Fruit fly (Drosophila melanogaster) whole organism, embryonic: ENCODE measurements around the gene CG31178.

Source experiments
- Atf3 ChIP-seq: fragments of 200-800 bp; sonication (Bioruptor generic); optimal IDR thresholded peaks from 3 replicates; lab custom pipeline; 2016; ENCODE audit warnings: missing biosample characterization, missing genetic modification characterization
- CG10543 ChIP-seq: fragments of 200-800 bp; sonication (Bioruptor generic); optimal IDR thresholded peaks from 3 replicates; lab custom pipeline; 2017; ENCODE audit warnings: missing biosample characterization, mild to moderate bottlenecking, missing genetic modification characterization, moderate library complexity
- CG10979 ChIP-seq: fragments of 200-800 bp; sonication (Bioruptor generic); optimal IDR thresholded peaks from 2 replicates; lab custom pipeline; 2018; ENCODE audit warnings: missing biosample characterization, mild to moderate bottlenecking, missing genetic modification characterization, moderate library complexity
- CG11504 ChIP-seq: fragments of 200-800 bp; sonication (Bioruptor generic); optimal IDR thresholded peaks from 3 replicates; lab custom pipeline; 2019; ENCODE audit warnings: missing biosample characterization, mild to moderate bottlenecking, missing genetic modification characterization, moderate library complexity
- CG12744 ChIP-seq: fragments of 200-800 bp; sonication (Bioruptor generic); optimal IDR thresholded peaks from 2 replicates; lab custom pipeline; 2016; ENCODE audit warnings: missing biosample characterization, missing genetic modification characterization
- CG13424 ChIP-seq: fragments of 200-800 bp; sonication (Bioruptor generic); optimal IDR thresholded peaks from 2 replicates; lab custom pipeline; 2019; ENCODE audit warnings: missing biosample characterization, mild to moderate bottlenecking, missing genetic modification characterization, moderate library complexity
- CG14441 ChIP-seq: fragments of 200-800 bp; sonication (Bioruptor generic); IDR thresholded peaks from 2 replicates; pipeline ENCODE4 v1.3.6; 2022; ENCODE audit warnings: missing biosample characterization, missing genetic modification characterization
- CG15601 ChIP-seq: fragments of 200-800 bp; sonication (Bioruptor generic); optimal IDR thresholded peaks from 3 replicates; lab custom pipeline; 2019; ENCODE audit warnings: missing biosample characterization, mild to moderate bottlenecking, missing genetic modification characterization, moderate library complexity
- CG17328 ChIP-seq: fragments of 200-800 bp; sonication (Bioruptor generic); IDR thresholded peaks from 2 replicates; pipeline ENCODE4 v1.3.6; 2022; ENCODE audit warnings: missing biosample characterization, missing genetic modification characterization
- CG17802 ChIP-seq: fragments of 200-800 bp; sonication (Bioruptor generic); optimal IDR thresholded peaks from 2 replicates; lab custom pipeline; 2018; ENCODE audit warnings: missing biosample characterization, mild to moderate bottlenecking, missing genetic modification characterization, moderate library complexity
- CG17829 ChIP-seq: fragments of 200-800 bp; optimal IDR thresholded peaks from 2 replicates; lab custom pipeline; 2019; ENCODE audit warnings: missing biosample characterization, mild to moderate bottlenecking, missing genetic modification characterization, moderate library complexity
- CG33213 ChIP-seq: fragments of 200-800 bp; sonication (Bioruptor generic); optimal IDR thresholded peaks from 3 replicates; lab custom pipeline; 2016; ENCODE audit warnings: missing biosample characterization, missing genetic modification characterization
- CG3407 ChIP-seq: fragments of 200-800 bp; sonication (Bioruptor generic); optimal IDR thresholded peaks from 2 replicates; lab custom pipeline; 2018; ENCODE audit warnings: missing biosample characterization, mild to moderate bottlenecking, missing genetic modification characterization
- CG3847 ChIP-seq: fragments of 200-800 bp; sonication (Bioruptor generic); IDR thresholded peaks from 2 replicates; pipeline ENCODE4 v1.3.6; 2022; ENCODE audit warnings: missing biosample characterization, missing genetic modification characterization
- CG6765 ChIP-seq: fragments of 200-800 bp; sonication (Bioruptor generic); optimal IDR thresholded peaks from 3 replicates; lab custom pipeline; 2017; ENCODE audit warnings: missing biosample characterization, mild to moderate bottlenecking, missing genetic modification characterization
- CG7357 ChIP-seq: fragments of 200-800 bp; sonication (Bioruptor generic); IDR thresholded peaks from 3 replicates; pipeline ENCODE4 v1.3.6; 2022; ENCODE audit warnings: missing biosample characterization, missing genetic modification characterization
- CG7556 ChIP-seq: fragments of 200-800 bp; sonication (Bioruptor generic); optimal IDR thresholded peaks from 2 replicates; lab custom pipeline; 2017; ENCODE audit warnings: missing biosample characterization, mild to moderate bottlenecking, missing genetic modification characterization
- CG8281 ChIP-seq: fragments of 200-800 bp; sonication (Bioruptor generic); optimal IDR thresholded peaks from 2 replicates; lab custom pipeline; 2018; ENCODE audit warnings: missing biosample characterization, mild to moderate bottlenecking, missing genetic modification characterization, moderate library complexity
- CG9437 ChIP-seq: fragments of 200-800 bp; sonication (Bioruptor generic); optimal IDR thresholded peaks from 2 replicates; lab custom pipeline; 2018; ENCODE audit warnings: missing biosample characterization, mild to moderate bottlenecking, missing genetic modification characterization
- Camta ChIP-seq: fragments of 200-800 bp; sonication (Bioruptor generic); optimal IDR thresholded peaks from 2 replicates; lab custom pipeline; 2016; ENCODE audit warnings: missing biosample characterization, missing genetic modification characterization
- HLH3B ChIP-seq: fragments of 200-800 bp; sonication (Bioruptor generic); IDR thresholded peaks from 2 replicates; pipeline ENCODE4 v1.3.6; 2022; ENCODE audit warnings: missing biosample characterization, missing genetic modification characterization
- Hey ChIP-seq: fragments of 200-800 bp; sonication (Bioruptor generic); optimal IDR thresholded peaks from 3 replicates; lab custom pipeline; 2018; ENCODE audit warnings: missing biosample characterization, mild to moderate bottlenecking, missing genetic modification characterization
- Hr3 ChIP-seq: fragments of 200-800 bp; sonication (Bioruptor generic); optimal IDR thresholded peaks from 3 replicates; lab custom pipeline; 2016; ENCODE audit warnings: missing biosample characterization, missing genetic modification characterization
- Kr ChIP-seq: fragments of 200-800 bp; sonication (Bioruptor generic); optimal IDR thresholded peaks from 2 replicates; lab custom pipeline; 2017; ENCODE audit warnings: missing biosample characterization, mild to moderate bottlenecking, missing genetic modification characterization
- Lim3 ChIP-seq: fragments of 200-800 bp; sonication (Bioruptor generic); IDR thresholded peaks from 2 replicates; pipeline ENCODE4 v1.3.6; 2022; ENCODE audit warnings: missing biosample characterization, missing genetic modification characterization
- MBD-R2 ChIP-seq: fragments of 200-800 bp; sonication (Bioruptor generic); IDR thresholded peaks from 2 replicates; pipeline ENCODE4 v1.3.6; 2022; ENCODE audit warnings: missing biosample characterization, missing genetic modification characterization
- Mad ChIP-seq: fragments of 200-800 bp; sonication (Bioruptor generic); optimal IDR thresholded peaks from 2 replicates; lab custom pipeline; 2016; ENCODE audit warnings: missing biosample characterization, missing genetic modification characterization
- Ravus ChIP-seq: fragments of 200-800 bp; sonication (Bioruptor generic); IDR thresholded peaks from 2 replicates; pipeline ENCODE4 v1.3.6; 2022; ENCODE audit warnings: missing biosample characterization, missing genetic modification characterization
- Six4 ChIP-seq: fragments of 200-800 bp; sonication (Bioruptor generic); optimal IDR thresholded peaks from 2 replicates; lab custom pipeline; 2016; ENCODE audit warnings: missing biosample characterization, missing genetic modification characterization
- Xrp1 ChIP-seq: fragments of 200-800 bp; sonication (Bioruptor generic); IDR thresholded peaks from 2 replicates; pipeline ENCODE4 v1.3.6; 2022; ENCODE audit warnings: missing biosample characterization, missing genetic modification characterization
- ab ChIP-seq: fragments of 200-800 bp; sonication (Bioruptor generic); optimal IDR thresholded peaks from 2 replicates; lab custom pipeline; 2016; ENCODE audit warnings: missing biosample characterization, missing genetic modification characterization
- abd-A ChIP-seq: fragments of 200-800 bp; sonication (Bioruptor generic); optimal IDR thresholded peaks from 3 replicates; lab custom pipeline; 2019; ENCODE audit warnings: missing biosample characterization, mild to moderate bottlenecking, missing genetic modification characterization, moderate library complexity
- caup ChIP-seq: fragments of 200-800 bp; sonication (Bioruptor generic); optimal IDR thresholded peaks from 3 replicates; lab custom pipeline; 2017; ENCODE audit warnings: missing biosample characterization, mild to moderate bottlenecking, missing genetic modification characterization, moderate library complexity; ENCODE audit not compliant: severe bottlenecking
- corto ChIP-seq: fragments of 200-800 bp; sonication (Bioruptor generic); optimal IDR thresholded peaks from 2 replicates; lab custom pipeline; 2016; ENCODE audit warnings: missing biosample characterization, mild to moderate bottlenecking, missing genetic modification characterization, moderate library complexity
- crol ChIP-seq: fragments of 200-800 bp; sonication (Bioruptor generic); IDR thresholded peaks from 2 replicates; pipeline ENCODE4 v1.3.6; 2022; ENCODE audit warnings: missing biosample characterization, missing genetic modification characterization
- disco-r ChIP-seq: fragments of 200-800 bp; sonication (Bioruptor generic); optimal IDR thresholded peaks from 2 replicates; lab custom pipeline; 2016; ENCODE audit warnings: missing biosample characterization, missing genetic modification characterization
- dysf ChIP-seq: fragments of 200-800 bp; sonication (Bioruptor generic); IDR thresholded peaks from 3 replicates; pipeline ENCODE4 v1.3.6; 2022; ENCODE audit warnings: missing biosample characterization, missing genetic modification characterization
- grau ChIP-seq: fragments of 200-800 bp; optimal IDR thresholded peaks from 3 replicates; lab custom pipeline; 2019; ENCODE audit warnings: missing biosample characterization, mild to moderate bottlenecking, missing genetic modification characterization, moderate library complexity
- ham ChIP-seq: fragments of 200-800 bp; sonication (Bioruptor generic); IDR thresholded peaks from 2 replicates; pipeline ENCODE4 v1.3.6; 2022; ENCODE audit warnings: missing biosample characterization, missing genetic modification characterization
- inv ChIP-seq: fragments of 200-800 bp; sonication (Bioruptor generic); IDR thresholded peaks from 2 replicates; pipeline ENCODE4 v1.3.6; 2022; ENCODE audit warnings: missing biosample characterization, missing genetic modification characterization; ENCODE audit not compliant: partially characterized antibody
- nau ChIP-seq: fragments of 200-800 bp; sonication (Bioruptor generic); optimal IDR thresholded peaks from 3 replicates; lab custom pipeline; 2017; ENCODE audit warnings: missing biosample characterization, mild to moderate bottlenecking, missing genetic modification characterization, missing genetic modification reagents
- ranshi ChIP-seq: fragments of 200-800 bp; sonication (Bioruptor generic); IDR thresholded peaks from 2 replicates; pipeline ENCODE4 v1.3.6; 2022; ENCODE audit warnings: missing biosample characterization, missing genetic modification characterization
- run ChIP-seq: fragments of 200-800 bp; sonication (Bioruptor generic); optimal IDR thresholded peaks from 3 replicates; lab custom pipeline; 2018; ENCODE audit warnings: missing biosample characterization, mild to moderate bottlenecking, missing genetic modification characterization
- schlank ChIP-seq: fragments of 200-800 bp; sonication (Bioruptor generic); optimal IDR thresholded peaks from 2 replicates; lab custom pipeline; 2018; ENCODE audit warnings: missing biosample characterization, mild to moderate bottlenecking, missing genetic modification characterization
- sens-2 ChIP-seq: fragments of 200-800 bp; sonication (Bioruptor generic); IDR thresholded peaks from 2 replicates; pipeline ENCODE4 v1.3.6; 2022; ENCODE audit warnings: missing biosample characterization, missing genetic modification characterization
- ttk ChIP-seq: fragments of 200-800 bp; sonication (Bioruptor generic); IDR thresholded peaks from 2 replicates; pipeline ENCODE4 v2.1.2; 2022; ENCODE audit warnings: missing biosample characterization, missing genetic modification characterization
- tx ChIP-seq: fragments of 200-800 bp; sonication (Bioruptor generic); optimal IDR thresholded peaks from 2 replicates; lab custom pipeline; 2016; ENCODE audit warnings: missing biosample characterization, missing genetic modification characterization
- unpg ChIP-seq: fragments of 200-800 bp; sonication (Bioruptor generic); optimal IDR thresholded peaks from 3 replicates; lab custom pipeline; 2018; ENCODE audit warnings: missing biosample characterization, mild to moderate bottlenecking, missing genetic modification characterization, moderate library complexity
- vvl ChIP-seq: fragments of 200-800 bp; sonication (Bioruptor generic); IDR thresholded peaks from 2 replicates; pipeline ENCODE4 v1.3.6; 2022; ENCODE audit warnings: missing biosample characterization, missing genetic modification characterization
- zfh2 ChIP-seq: fragments of 200-800 bp; sonication (Bioruptor generic); optimal IDR thresholded peaks from 2 replicates; lab custom pipeline; 2016; ENCODE audit warnings: missing biosample characterization, missing genetic modification characterization

CG31178 gene

dm6 chr3R:21856098-21856872 is 17.3 kb upstream of the CG31178 start, which contains the start of gene glec (continued):
- TF ChIP-seq CG11504 (tag; lab: Kevin White, UChicago) (peak; percentile 11), CG13424 (tag; lab: Kevin White, UChicago) (peak; percentile 51), CG10979 (tag; lab: Kevin White, UChicago) (no peak), run (tag; lab: Kevin White, UChicago) (no peak), ttk (GFP tag; lab: Robert Waterston, UW) (peak; percentile 46; the same call in 1 of the 2 replicates), Kr (no peak), abd-A (peak; percentile 72), CG8281 (tag; lab: Kevin White, UChicago) (no peak), CG10543 (peak; percentile 10), disco-r (GFP tag; lab: Kevin White, UChicago) (no peak), ranshi (GFP tag; lab: Robert Waterston, UW) (no peak), tx (no peak), zfh2 (GFP tag; lab: Kevin White, UChicago) (no peak), Lim3 (GFP tag; lab: Robert Waterston, UW) (no peak), CG17328 (GFP tag; lab: Robert Waterston, UW) (peak; percentile 45; the same call in 1 of the 2 replicates), HLH3B (GFP tag; lab: Robert Waterston, UW) (no peak), nau (GFP tag; lab: Kevin White, UChicago) (no peak), CG6765 (GFP tag; lab: Kevin White, UChicago) (no peak), ab (GFP tag; lab: Kevin White, UChicago) (no peak), Ravus (no peak), unpg (no peak), Six4 (no peak), grau (tag; lab: Kevin White, UChicago) (peak; percentile 27), dysf (GFP tag; lab: Robert Waterston, UW) (no peak), CG17802 (tag; lab: Kevin White, UChicago) (no peak), CG7357 (GFP tag; lab: Robert Waterston, UW) (no peak), CG15601 (tag; lab: Kevin White, UChicago) (no peak), Camta (GFP tag; lab: Kevin White, UChicago) (no peak), ham (GFP tag; lab: Robert Waterston, UW) (no peak), Mad (GFP tag; lab: Kevin White, UChicago) (no peak), CG17829 (peak; percentile 29), inv (peak; percentile 19; the same call in 1 of the 2 replicates), sens-2 (GFP tag; lab: Robert Waterston, UW) (no peak), CG7556 (GFP tag; lab: Kevin White, UChicago) (peak; percentile 50), CG3407 (peak; percentile 12), Atf3 (GFP tag; lab: Kevin White, UChicago) (peak; percentile 36), corto (GFP tag; lab: Kevin White, UChicago) (peak; percentile 62), CG9437 (peak; percentile 25), MBD-R2 (GFP tag; lab: Robert Waterston, UW) (0 out of 2 replicates have a peak, but pooled peaks have one; percentile 18), crol (GFP tag; lab: Robert Waterston, UW) (peak; percentile 18; the same call in 1 of the 2 replicates), Xrp1 (GFP tag; lab: Robert Waterston, UW) (peak; percentile 50; the same call in 1 of the 2 replicates), Hr3 (GFP tag; lab: Kevin White, UChicago) (peak; percentile 4), CG33213 (peak; percentile 63), schlank (tag; lab: Kevin White, UChicago) (peak; percentile 18), CG3847 (peak; percentile 28; the same call in 1 of the 2 replicates), vvl (peak; percentile 60), caup (GFP tag; lab: Kevin White, UChicago) (peak; percentile 69), Hey (no peak), CG14441 (no peak), CG12744 (GFP tag; lab: Kevin White, UChicago) (no peak)
